Fruit fly (Drosophila melanogaster): ENCODE measurements around the gene Art9.

- no peak for TF ChIP-seq CG8478 (optimal IDR thresholded peaks at IDR 0.05)
- no peak for TF ChIP-seq EcR (GFP tag; optimal IDR thresholded peaks at IDR 0.05)
- TF ChIP-seq usp (GFP tag; optimal IDR thresholded peaks at IDR 0.05), result no peak
- no peak for TF ChIP-seq psq (optimal IDR thresholded peaks at IDR 0.05)
These were observed 29.7 kb downstream of the Art9 start for dm6 chr3R:13913586-13913985.

All from whole organism.